Fruit fly (Drosophila melanogaster) whole organism, wandering third instar larva: Measurements from ENCODE around the gene Bet1.

Experiments used
- HLH106 ChIP-seq: fragments of 200-800 bp; optimal IDR thresholded peaks from 3 replicates; lab custom pipeline; 2019; ENCODE audit warnings: missing biosample characterization, mild to moderate bottlenecking, missing genetic modification characterization, moderate library complexity
- Myc ChIP-seq: fragments of >200 bp; optimal IDR thresholded peaks from 2 replicates; lab custom pipeline; 2017
- brk ChIP-seq: fragments of 200-800 bp; sonication (Bioruptor generic); optimal IDR thresholded peaks from 2 replicates; lab custom pipeline; 2016; ENCODE audit warnings: missing biosample characterization, mild to moderate bottlenecking, missing genetic modification characterization
- h ChIP-seq: fragments of 200-800 bp; sonication (Bioruptor generic); optimal IDR thresholded peaks from 3 replicates; lab custom pipeline; 2016; ENCODE audit warnings: missing biosample characterization, mild to moderate bottlenecking, missing genetic modification characterization
- lola ChIP-seq: fragments of >200 bp; optimal IDR thresholded peaks from 2 replicates; lab custom pipeline; 2017; ENCODE audit warnings: missing biosample characterization, missing genetic modification characterization
- pan ChIP-seq: fragments of >200 bp; optimal IDR thresholded peaks from 2 replicates; lab custom pipeline; 2017
- psq ChIP-seq: fragments of 200-800 bp; sonication (Bioruptor generic); optimal IDR thresholded peaks from 3 replicates; lab custom pipeline; 2017; ENCODE audit warnings: missing biosample characterization, mild to moderate bottlenecking, missing genetic modification characterization, moderate library complexity

- TF ChIP-seq h (GFP tag; lab: Kevin White, UChicago) (peak; percentile 78), psq (GFP tag; lab: Kevin White, UChicago) (peak; percentile 54), lola (GFP tag; lab: Kevin White, UChicago) (no peak), HLH106 (tag; lab: Kevin White, UChicago) (peak; percentile 62), brk (GFP tag; lab: Kevin White, UChicago) (no peak), Myc (lab: Kevin White, UChicago) (peak; percentile 98), pan (lab: Kevin White, UChicago) (no peak)
Observed at dm6 chr3L:19254715-19255428, 6.3 kb upstream of the Bet1 start, which contains the start of the genes mRpL21 and rept.
